Worm (Caenorhabditis elegans) whole organism, L4 larva: ENCODE results near the gene inx-9.

Experiments used
- aly-2 ChIP-seq: sonication (generic microtip); optimal IDR thresholded peaks from 2 replicates; lab custom pipeline; 2018; ENCODE audit warnings: missing biosample characterization, missing genetic modification characterization
- dpl-1 ChIP-seq: fragments of 150-350 bp; optimal IDR thresholded peaks from 2 replicates; lab custom pipeline; 2014; ENCODE audit warnings: missing biosample characterization, missing genetic modification reagents, missing genetic modification characterization
- hmg-1.1 ChIP-seq: fragments of 200-800 bp; sonication (Bioruptor generic); IDR thresholded peaks from 2 replicates; pipeline ENCODE4 v1.3.6; 2022; ENCODE audit warnings: missing genetic modification reagents, missing genetic modification characterization, missing compliant biosample characterization
- lin-13 ChIP-seq: fragments of 150-350 bp; optimal IDR thresholded peaks from 2 replicates; lab custom pipeline; 2014; ENCODE audit warnings: missing biosample characterization, missing genetic modification reagents, missing genetic modification characterization
- nhr-237 ChIP-seq: sonication (generic microtip); optimal IDR thresholded peaks from 2 replicates; lab custom pipeline; 2017; ENCODE audit warnings: missing biosample characterization, missing genetic modification characterization
- nhr-6 ChIP-seq: fragments of 150-350 bp; optimal IDR thresholded peaks from 2 replicates; lab custom pipeline; 2014; ENCODE audit warnings: missing biosample characterization, missing genetic modification characterization
- pha-4 ChIP-seq, 2 experiments: fragments of 150-350 bp in 1 of 2; fragments of 200-800 bp in 1 of 2; sonication (Bioruptor generic) in 1 of 2; IDR thresholded peaks in 1 of 2; optimal IDR thresholded peaks in 1 of 2; 2 replicates each; pipeline versions ENCODE4 v1.3.6 to Lab custom; 2014 to 2022; ENCODE audit warnings: missing genetic modification characterization in 2 of 2, missing genetic modification reagents in 2 of 2, missing biosample characterization in 1 of 2, missing compliant biosample characterization in 1 of 2
- skn-1 ChIP-seq: fragments of 150-350 bp; optimal IDR thresholded peaks from 2 replicates; lab custom pipeline; 2014; ENCODE audit warnings: missing biosample characterization, missing genetic modification characterization
- snpc-4 ChIP-seq: fragments of 150-350 bp; optimal IDR thresholded peaks from 2 replicates; lab custom pipeline; 2014; ENCODE audit warnings: missing biosample characterization, missing genetic modification characterization
- unc-39 ChIP-seq: sonication (generic microtip); optimal IDR thresholded peaks from 2 replicates; lab custom pipeline; 2017; ENCODE audit warnings: missing biosample characterization, missing genetic modification characterization
- zfp-3 ChIP-seq: fragments of 200-800 bp; sonication (Bioruptor generic); conservative IDR thresholded peaks from 2 replicates; pipeline ENCODE4 v1.3.6; 2022; ENCODE audit warnings: missing genetic modification reagents, missing genetic modification characterization, missing compliant biosample characterization

DNA sequence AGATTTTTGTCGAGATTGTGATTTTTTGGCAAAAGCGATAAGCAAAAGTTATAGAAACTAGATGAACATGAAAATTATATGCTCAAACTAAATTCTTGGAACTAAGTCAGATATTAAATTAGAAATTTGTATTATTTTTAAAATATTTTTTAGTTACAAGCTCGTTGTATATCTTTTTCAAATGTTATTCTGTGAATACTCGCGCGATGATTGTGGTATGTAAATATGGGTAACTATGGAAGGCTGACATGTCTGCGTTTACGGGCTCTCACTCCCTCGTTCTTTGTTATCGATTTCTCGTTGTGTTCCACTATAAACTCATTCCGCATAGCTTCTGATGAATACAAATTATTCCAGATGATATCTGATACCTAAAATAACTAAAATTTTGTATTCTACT, 18.0 kb downstream of the inx-9 start, which contains the start of gene ZK792.7:
- TF ChIP-seq dpl-1 (GFP tag; lab: Kevin White, UChicago) (no peak), snpc-4 (no peak), unc-39 (no peak), lin-13 (GFP tag; lab: Kevin White, UChicago) (no peak), aly-2 (no peak), nhr-237 (tag; lab: Kevin White, UChicago) (no peak), pha-4 (GFP tag; IDR thresholded peaks at IDR 0.05; lab: Robert Waterston, UW) (no peak), pha-4 (tag; optimal IDR thresholded peaks at IDR 0.05; lab: Kevin White, UChicago) (no peak), hmg-1.1 (no peak), skn-1 (tag; lab: Kevin White, UChicago) (no peak), zfp-3 (GFP tag; lab: Robert Waterston, UW) (no peak), nhr-6 (tag; lab: Kevin White, UChicago) (no peak)
